Worm (Caenorhabditis elegans) whole organism, L3 larva: ENCODE measurements around the gene egl-18.

ENCODE experiments used
- ama-1 ChIP-seq: fragments of 150-350 bp; optimal IDR thresholded peaks from 2 replicates; lab custom pipeline; 2018
- ceh-28 ChIP-seq: fragments of 150-350 bp; optimal IDR thresholded peaks from 2 replicates; lab custom pipeline; 2014; ENCODE audit warnings: missing biosample characterization, missing genetic modification reagents, missing genetic modification characterization

DNA sequence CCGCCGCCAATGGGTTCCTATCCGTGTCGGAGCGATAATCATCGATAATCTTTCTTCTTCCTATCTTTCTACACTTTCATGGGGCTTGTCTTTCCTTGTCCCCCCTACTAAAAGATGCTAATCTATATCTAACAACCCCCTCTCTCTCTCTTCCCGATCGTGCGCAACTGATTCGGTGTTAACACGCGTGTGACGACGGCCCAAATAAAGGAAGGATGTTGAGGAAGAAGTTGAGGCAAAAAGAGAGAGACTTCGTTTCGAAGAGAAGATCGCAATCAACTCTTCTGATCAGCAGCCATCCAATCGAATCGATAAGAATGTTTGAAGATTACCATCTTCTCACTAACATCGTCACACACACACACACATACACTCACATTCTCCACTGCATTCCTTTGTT lies 9.2 kb downstream of the egl-18 start:
- no peak for TF ChIP-seq ama-1 (lab: Kevin White, UChicago)
- no peak for TF ChIP-seq ceh-28 (tag; lab: Kevin White, UChicago)
